Worm (Caenorhabditis elegans) whole organism, early embryonic: ENCODE data around the gene decr-1.1.

ENCODE experiments used
- B0310.2 ChIP-seq: sonication (generic microtip); optimal IDR thresholded peaks from 2 replicates; lab custom pipeline; 2016; ENCODE audit warnings: mild to moderate bottlenecking, missing genetic modification characterization, missing compliant biosample characterization
- F13C5.2 ChIP-seq: sonication (generic microtip); optimal IDR thresholded peaks from 2 replicates; lab custom pipeline; 2017; ENCODE audit warnings: mild to moderate bottlenecking, missing genetic modification characterization, inconsistent platforms, missing compliant biosample characterization
- aly-1 ChIP-seq: sonication (generic microtip); optimal IDR thresholded peaks from 2 replicates; lab custom pipeline; 2016; ENCODE audit warnings: missing genetic modification characterization, missing compliant biosample characterization
- ama-1 ChIP-seq: fragments of 150-350 bp; optimal IDR thresholded peaks from 2 replicates; lab custom pipeline; 2014
- ets-7 ChIP-seq: sonication (generic microtip); optimal IDR thresholded peaks from 2 replicates; lab custom pipeline; 2016; ENCODE audit warnings: missing genotype, missing genetic modification characterization, missing compliant biosample characterization
- hmbx-1 ChIP-seq: sonication (generic microtip); optimal IDR thresholded peaks from 2 replicates; lab custom pipeline; 2016; ENCODE audit warnings: mild to moderate bottlenecking, missing genetic modification characterization, missing compliant biosample characterization
- hmg-4 ChIP-seq: fragments of 200-800 bp; sonication (Bioruptor generic); optimal IDR thresholded peaks from 2 replicates; lab custom pipeline; 2018; ENCODE audit warnings: mild to moderate bottlenecking, missing genetic modification characterization, missing compliant biosample characterization
- scrt-1 ChIP-seq: fragments of 200-800 bp; sonication (Bioruptor generic); IDR thresholded peaks from 2 replicates; pipeline ENCODE4 v1.3.6; 2022; ENCODE audit warnings: missing genetic modification characterization, missing compliant biosample characterization
- sea-1 ChIP-seq: fragments of 200-800 bp; sonication (Bioruptor generic); conservative IDR thresholded peaks from 2 replicates; pipeline ENCODE4 v1.3.6; 2022; ENCODE audit warnings: missing genetic modification characterization, missing compliant biosample characterization
- tbx-11 ChIP-seq: fragments of 200-800 bp; sonication (Bioruptor generic); IDR thresholded peaks from 2 replicates; pipeline ENCODE4 v1.3.6; 2022; ENCODE audit warnings: missing genetic modification characterization, missing compliant biosample characterization
- tra-4 ChIP-seq: sonication (generic microtip); optimal IDR thresholded peaks from 2 replicates; lab custom pipeline; 2017; ENCODE audit warnings: missing genetic modification characterization, missing compliant biosample characterization

ce11 chrV:13753481-13753880, 28.7 kb upstream of the decr-1.1 start, which contains the start of gene F20G2.1:
- TF ChIP-seq ama-1 = no peak
- no peak for TF ChIP-seq B0310.2
- no peak for TF ChIP-seq tbx-11 (GFP tag; lab: Robert Waterston, UW)
- TF ChIP-seq sea-1 = no peak
- TF ChIP-seq aly-1 (tag; lab: Kevin White, UChicago) = no peak
- no peak for TF ChIP-seq ets-7 (tag; lab: Kevin White, UChicago)
- TF ChIP-seq tra-4 = no peak
- TF ChIP-seq F13C5.2 (tag; lab: Kevin White, UChicago) = no peak
- no peak for TF ChIP-seq hmg-4 (GFP tag; lab: Kevin White, UChicago)
- TF ChIP-seq scrt-1 (GFP tag; lab: Robert Waterston, UW) = no peak
- no peak for TF ChIP-seq hmbx-1 (tag; lab: Kevin White, UChicago)
